Worm (Caenorhabditis elegans) whole organism, L4 larva: ENCODE measurements around the gene ZK1320.3.

Source experiments
- D1046.2 ChIP-seq: fragments of 200-800 bp; sonication (Bioruptor generic); IDR thresholded peaks from 2 replicates; pipeline ENCODE4 v1.3.6; 2022; ENCODE audit warnings: missing genetic modification characterization, missing compliant biosample characterization
- F37D6.2 ChIP-seq: sonication (generic microtip); optimal IDR thresholded peaks from 2 replicates; lab custom pipeline; 2016; ENCODE audit warnings: mild to moderate bottlenecking, missing genetic modification characterization, missing compliant biosample characterization
- R02D3.7 ChIP-seq: fragments of 150-350 bp; sonication (generic microtip); optimal IDR thresholded peaks from 3 replicates; lab custom pipeline; 2014; ENCODE audit warnings: missing biosample characterization, missing genetic modification characterization
- T20F7.1 ChIP-seq: fragments of 200-800 bp; sonication (Bioruptor generic); optimal IDR thresholded peaks from 2 replicates; lab custom pipeline; 2018; ENCODE audit warnings: mild to moderate bottlenecking, missing genetic modification characterization, missing compliant biosample characterization
- Y105C5A.15 ChIP-seq: fragments of 200-800 bp; sonication (Bioruptor generic); IDR thresholded peaks from 2 replicates; pipeline ENCODE4 v1.3.6; 2022; ENCODE audit warnings: missing genetic modification characterization, missing compliant biosample characterization
- Y48G9A.11 ChIP-seq: fragments of 200-800 bp; sonication (Bioruptor generic); IDR thresholded peaks from 2 replicates; pipeline ENCODE4 v1.3.6; 2022; ENCODE audit warnings: missing genetic modification reagents, missing genetic modification characterization, missing compliant biosample characterization
- Y5F2A.4 ChIP-seq: fragments of 200-800 bp; sonication (Bioruptor generic); optimal IDR thresholded peaks from 2 replicates; lab custom pipeline; 2018; ENCODE audit warnings: mild to moderate bottlenecking, missing genetic modification characterization, missing compliant biosample characterization
- ZK337.2 ChIP-seq: fragments of 200-800 bp; sonication (Bioruptor generic); IDR thresholded peaks from 2 replicates; pipeline ENCODE4 v1.3.6; 2022; ENCODE audit warnings: missing genetic modification reagents, missing genetic modification characterization, missing compliant biosample characterization
- arid-1 ChIP-seq: fragments of 200-800 bp; sonication (Bioruptor generic); conservative IDR thresholded peaks from 2 replicates; pipeline ENCODE4 v1.3.6; 2022; ENCODE audit warnings: missing genetic modification reagents, missing genetic modification characterization, missing compliant biosample characterization
- ceh-20 ChIP-seq: fragments of 200-800 bp; sonication (Bioruptor generic); IDR thresholded peaks from 2 replicates; pipeline ENCODE4 v1.3.6; 2022; ENCODE audit warnings: missing genetic modification reagents, missing genetic modification characterization, missing compliant biosample characterization
- ces-1 ChIP-seq: fragments of 150-350 bp; sonication (generic microtip); optimal IDR thresholded peaks from 4 replicates; lab custom pipeline; 2014; ENCODE audit warnings: missing biosample characterization, missing genetic modification reagents, missing genetic modification characterization
- ctbp-1 ChIP-seq: fragments of 200-800 bp; sonication (Bioruptor generic); IDR thresholded peaks from 2 replicates; pipeline ENCODE4 v1.3.6; 2022; ENCODE audit warnings: missing genetic modification reagents, missing genetic modification characterization, missing compliant biosample characterization
- daf-12 ChIP-seq: fragments of 150-350 bp; optimal IDR thresholded peaks from 2 replicates; lab custom pipeline; 2014; ENCODE audit warnings: missing biosample characterization, missing genetic modification reagents, missing genetic modification characterization
- daf-16 ChIP-seq, 3 experiments: sonication (generic microtip); optimal IDR thresholded peaks; 2 replicates each; lab custom pipeline; 2016 to 2017; ENCODE audit warnings: missing genetic modification characterization in 3 of 3, missing genetic modification reagents in 3 of 3, mild to moderate bottlenecking in 2 of 3, missing compliant biosample characterization in 2 of 3, missing biosample characterization in 1 of 3, moderate library complexity in 1 of 3
- daf-19 ChIP-seq: fragments of 200-800 bp; sonication (Bioruptor generic); conservative IDR thresholded peaks from 2 replicates; pipeline ENCODE4 v1.3.6; 2022; ENCODE audit warnings: missing genetic modification characterization, missing compliant biosample characterization
- daf-8 ChIP-seq: fragments of 200-800 bp; sonication (Bioruptor generic); IDR thresholded peaks from 2 replicates; pipeline ENCODE4 v1.3.6; 2022; ENCODE audit warnings: missing genetic modification characterization, missing compliant biosample characterization
- dmd-6 ChIP-seq: fragments of 200-800 bp; sonication (Bioruptor generic); IDR thresholded peaks from 2 replicates; pipeline ENCODE4 v1.3.6; 2022; ENCODE audit warnings: missing genetic modification reagents, missing genetic modification characterization, missing compliant biosample characterization
- dpl-1 ChIP-seq: fragments of 150-350 bp; optimal IDR thresholded peaks from 2 replicates; lab custom pipeline; 2014; ENCODE audit warnings: missing biosample characterization, missing genetic modification reagents, missing genetic modification characterization
- dve-1 ChIP-seq: sonication (generic microtip); optimal IDR thresholded peaks from 2 replicates; lab custom pipeline; 2017; ENCODE audit warnings: antibody characterized with exemption, mild to moderate bottlenecking, missing genetic modification characterization, missing compliant biosample characterization; ENCODE audit not compliant: insufficient read depth
- egl-27 ChIP-seq: sonication (generic microtip); optimal IDR thresholded peaks from 3 replicates; lab custom pipeline; 2017; ENCODE audit warnings: missing biosample characterization, missing genetic modification reagents, missing genetic modification characterization
- fkh-10 ChIP-seq: fragments of 150-350 bp; optimal IDR thresholded peaks from 2 replicates; lab custom pipeline; 2014; ENCODE audit warnings: missing biosample characterization, missing genetic modification reagents, missing genetic modification characterization
- hlh-30 ChIP-seq: sonication (generic microtip); optimal IDR thresholded peaks from 2 replicates; lab custom pipeline; 2017; ENCODE audit warnings: antibody characterized with exemption, mild to moderate bottlenecking, missing genetic modification characterization, missing compliant biosample characterization; ENCODE audit not compliant: insufficient read depth
- hmg-1.1 ChIP-seq: fragments of 200-800 bp; sonication (Bioruptor generic); IDR thresholded peaks from 2 replicates; pipeline ENCODE4 v1.3.6; 2022; ENCODE audit warnings: missing genetic modification reagents, missing genetic modification characterization, missing compliant biosample characterization
- jun-1 ChIP-seq: fragments of 150-350 bp; optimal IDR thresholded peaks from 2 replicates; lab custom pipeline; 2014; ENCODE audit warnings: missing biosample characterization, missing genetic modification reagents, missing genetic modification characterization
- lin-1 ChIP-seq: fragments of 200-800 bp; sonication (Bioruptor generic); IDR thresholded peaks from 2 replicates; pipeline ENCODE4 v1.3.6; 2022; ENCODE audit warnings: missing genetic modification reagents, missing genetic modification characterization, missing compliant biosample characterization
- lin-29 ChIP-seq: fragments of 200-800 bp; sonication (Bioruptor generic); IDR thresholded peaks from 2 replicates; pipeline ENCODE4 v1.3.6; 2022; ENCODE audit warnings: missing genetic modification reagents, missing genetic modification characterization, missing compliant biosample characterization
- madf-9 ChIP-seq: fragments of 200-800 bp; sonication (Bioruptor generic); conservative IDR thresholded peaks from 2 replicates; pipeline ENCODE4 v1.3.6; 2022; ENCODE audit warnings: missing genetic modification reagents, missing genetic modification characterization, missing compliant biosample characterization
- mdl-1 ChIP-seq, 2 experiments: fragments of 150-350 bp in 1 of 2; sonication (generic microtip) in 1 of 2; optimal IDR thresholded peaks; 2 replicates each; lab custom pipeline; 2014 to 2017; ENCODE audit warnings: missing biosample characterization in 2 of 2, missing genetic modification characterization in 2 of 2
- mes-2 ChIP-seq: sonication (generic microtip); optimal IDR thresholded peaks from 2 replicates; lab custom pipeline; 2016; ENCODE audit warnings: missing genotype, mild to moderate bottlenecking, missing genetic modification characterization, missing compliant biosample characterization; ENCODE audit not compliant: poor library complexity, severe bottlenecking
- nhr-111 ChIP-seq: fragments of 200-800 bp; sonication (Bioruptor generic); optimal IDR thresholded peaks from 2 replicates; lab custom pipeline; 2018; ENCODE audit warnings: mild to moderate bottlenecking, missing genetic modification characterization, missing compliant biosample characterization
- nhr-48 ChIP-seq: sonication (generic microtip); optimal IDR thresholded peaks from 2 replicates; lab custom pipeline; 2016; ENCODE audit warnings: mild to moderate bottlenecking, missing genetic modification characterization, missing compliant biosample characterization
- nhr-76 ChIP-seq: fragments of 150-350 bp; optimal IDR thresholded peaks from 2 replicates; lab custom pipeline; 2014; ENCODE audit warnings: missing biosample characterization, missing genetic modification characterization
- pqm-1 ChIP-seq: sonication (generic microtip); optimal IDR thresholded peaks from 2 replicates; lab custom pipeline; 2017; ENCODE audit warnings: missing biosample characterization, missing genetic modification characterization
- rbr-2 ChIP-seq: sonication (generic microtip); optimal IDR thresholded peaks from 2 replicates; lab custom pipeline; 2016; ENCODE audit warnings: missing genotype, missing genetic modification characterization, missing compliant biosample characterization
- skn-1 ChIP-seq: fragments of 150-350 bp; optimal IDR thresholded peaks from 2 replicates; lab custom pipeline; 2014; ENCODE audit warnings: missing biosample characterization, missing genetic modification characterization
- spr-1 ChIP-seq: sonication (generic microtip); optimal IDR thresholded peaks from 2 replicates; lab custom pipeline; 2016; ENCODE audit warnings: mild to moderate bottlenecking, missing genetic modification characterization, missing compliant biosample characterization
- spr-3 ChIP-seq: fragments of 200-800 bp; sonication (Bioruptor generic); optimal IDR thresholded peaks from 2 replicates; lab custom pipeline; 2018; ENCODE audit warnings: mild to moderate bottlenecking, missing genetic modification characterization, missing compliant biosample characterization
- tag-97 ChIP-seq: fragments of 200-800 bp; sonication (Bioruptor generic); IDR thresholded peaks from 2 replicates; pipeline ENCODE4 v1.3.6; 2022; ENCODE audit warnings: missing genetic modification characterization, missing compliant biosample characterization
- unc-39 ChIP-seq: sonication (generic microtip); optimal IDR thresholded peaks from 2 replicates; lab custom pipeline; 2017; ENCODE audit warnings: missing biosample characterization, missing genetic modification characterization
- zag-1 ChIP-seq: fragments of 150-350 bp; optimal IDR thresholded peaks from 2 replicates; lab custom pipeline; 2014; ENCODE audit warnings: missing biosample characterization, missing genetic modification characterization
- zfp-3 ChIP-seq: fragments of 200-800 bp; sonication (Bioruptor generic); conservative IDR thresholded peaks from 2 replicates; pipeline ENCODE4 v1.3.6; 2022; ENCODE audit warnings: missing genetic modification reagents, missing genetic modification characterization, missing compliant biosample characterization
- zip-11 ChIP-seq: fragments of 200-800 bp; sonication (Bioruptor generic); IDR thresholded peaks from 2 replicates; pipeline ENCODE4 v1.3.6; 2022; ENCODE audit warnings: missing genetic modification characterization, missing compliant biosample characterization
- ztf-11 ChIP-seq: fragments of 150-350 bp; optimal IDR thresholded peaks from 2 replicates; lab custom pipeline; 2014; ENCODE audit warnings: missing biosample characterization, missing genetic modification characterization

The ZK1320.3 gene

DNA sequence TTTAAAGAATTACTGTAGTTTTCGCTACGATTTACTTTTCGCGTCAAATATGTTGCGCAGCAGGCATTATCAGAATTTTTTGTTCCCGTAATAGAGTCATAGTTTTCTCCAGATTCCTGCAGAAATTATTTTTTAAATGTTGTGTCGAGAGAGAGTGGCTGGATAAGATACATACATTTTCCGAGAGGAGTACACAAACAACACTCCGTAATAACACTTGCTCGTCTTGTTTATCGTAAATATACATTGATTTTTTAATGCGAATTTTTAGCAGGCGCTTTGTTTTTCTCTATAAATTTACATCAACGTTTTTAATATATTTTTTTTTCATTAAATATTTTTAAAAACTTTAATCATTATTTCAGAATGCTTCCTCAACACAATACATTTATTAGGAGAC is 8.7 kb upstream of the ZK1320.3 start, which contains the start of gene taf-8 (continued):
- TF ChIP-seq daf-12 (tag; lab: Kevin White, UChicago) (no peak), ces-1 (GFP tag; lab: Kevin White, UChicago) (no peak), arid-1 (GFP tag; lab: Robert Waterston, UW) (no peak), daf-8 (GFP tag; lab: Robert Waterston, UW) (no peak), mes-2 (tag; lab: Kevin White, UChicago) (peak; percentile 60), daf-19 (GFP tag; lab: Robert Waterston, UW) (no peak), nhr-48 (no peak), nhr-76 (tag; lab: Kevin White, UChicago) (no peak), zfp-3 (GFP tag; lab: Robert Waterston, UW) (no peak), Y105C5A.15 (GFP tag; lab: Robert Waterston, UW) (no peak), ztf-11 (tag; lab: Kevin White, UChicago) (no peak), daf-16 (GFP tag; optimal IDR thresholded peaks at IDR 0.05; lab: Kevin White, UChicago) (no peak), daf-16 (tag; optimal IDR thresholded peaks at IDR 0.05; lab: Kevin White, UChicago) (peak; percentile 42), F37D6.2 (no peak), nhr-111 (no peak), ceh-20 (GFP tag; lab: Robert Waterston, UW) (no peak), pqm-1 (no peak), tag-97 (no peak), D1046.2 (no peak), hlh-30 (no peak), ZK337.2 (no peak), zip-11 (no peak), egl-27 (tag; lab: Kevin White, UChicago) (no peak), jun-1 (tag; lab: Kevin White, UChicago) (no peak), R02D3.7 (tag; lab: Kevin White, UChicago) (peak; percentile 68), hmg-1.1 (GFP tag; lab: Robert Waterston, UW) (no peak), fkh-10 (GFP tag; lab: Kevin White, UChicago) (peak; percentile 26), lin-29 (no peak), Y5F2A.4 (no peak), Y48G9A.11 (peak; percentile 98), spr-1 (tag; lab: Kevin White, UChicago) (no peak)
- TF ChIP-seq, all 104 proteins: peak for 12

DNA sequence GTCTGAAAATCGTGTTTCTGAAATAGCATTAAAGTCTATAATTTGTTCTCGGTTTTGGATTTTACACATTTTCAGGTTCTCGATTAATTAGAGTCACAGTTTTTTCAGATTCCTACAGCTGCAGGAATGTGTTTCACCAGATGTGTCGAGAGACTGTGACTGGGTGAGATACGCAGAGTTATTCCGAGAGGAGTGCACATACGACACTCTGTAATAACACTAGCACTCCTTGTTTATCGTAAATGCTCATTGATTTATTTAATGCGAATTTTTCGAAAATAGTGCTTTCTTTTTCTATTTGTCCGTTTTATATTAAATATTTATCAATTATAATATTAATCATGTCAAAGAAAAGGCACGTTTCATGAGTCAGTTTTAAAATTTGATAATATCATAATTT is 7.2 kb upstream of the ZK1320.3 start, which contains the start of gene ZK1320.11:
Gene ZK1320.11 (plus strand): TSS at position 243 of the 400 bp plus-strand sequence.
- TF ChIP-seq dve-1 (tag; lab: Kevin White, UChicago) (no peak), pqm-1 (no peak), daf-16 (GFP tag; optimal IDR thresholded peaks at IDR 0.05; lab: Kevin White, UChicago) (no peak), daf-16 (tag; optimal IDR thresholded peaks at IDR 0.05; lab: Kevin White, UChicago) (peak; percentile 42), T20F7.1 (GFP tag; lab: Kevin White, UChicago) (peak; percentile 46)

ce11 chrII:9665577-9665976 is 5.4 kb upstream of the ZK1320.3 start, which contains the start of gene ZK1320.5:
Gene ZK1320.5 (minus strand): TSS chrII:9665677.
- TF ChIP-seq dmd-6 (GFP tag; lab: Robert Waterston, UW) (no peak), unc-39 (tag; lab: Kevin White, UChicago) (no peak), rbr-2 (tag; lab: Kevin White, UChicago) (no peak), daf-12 (tag; lab: Kevin White, UChicago) (no peak), spr-3 (GFP tag; lab: Kevin White, UChicago) (no peak), lin-1 (no peak), zag-1 (no peak), nhr-111 (no peak), mdl-1 (tag; optimal IDR thresholded peaks at IDR 0.05; lab: Kevin White, UChicago) (no peak), mes-2 (tag; lab: Kevin White, UChicago) (no peak), dpl-1 (GFP tag; lab: Kevin White, UChicago) (no peak), skn-1 (no peak), madf-9 (GFP tag; lab: Robert Waterston, UW) (no peak), ctbp-1 (GFP tag; lab: Robert Waterston, UW) (no peak)
